Fruit fly (Drosophila melanogaster) whole organism, wandering third instar larva: ENCODE data around the gene CG6574.
A peak's percentile ranks its signal among the peaks of the same experiment; 100 is the strongest.

ENCODE experiments used
- Abd-B ChIP-seq: fragments of >200 bp; optimal IDR thresholded peaks from 2 replicates; lab custom pipeline; 2017; ENCODE audit warnings: missing biosample characterization, missing genetic modification characterization
- CG32264 ChIP-seq: fragments of 200-800 bp; sonication (Bioruptor generic); optimal IDR thresholded peaks from 2 replicates; lab custom pipeline; 2016; ENCODE audit warnings: missing biosample characterization, missing genetic modification characterization
- Dfd ChIP-seq: fragments of >200 bp; optimal IDR thresholded peaks from 2 replicates; lab custom pipeline; 2017; ENCODE audit warnings: missing biosample characterization, missing genetic modification characterization
- Dif ChIP-seq: fragments of 200-275, 200-300 bp; sonication (Bioruptor generic); optimal IDR thresholded peaks from 2 replicates; lab custom pipeline; 2018; ENCODE audit warnings: missing biosample characterization, missing genetic modification characterization; ENCODE audit not compliant: partially characterized antibody
- GATAd ChIP-seq: sonication (Bioruptor generic); optimal IDR thresholded peaks from 2 replicates; lab custom pipeline; 2016; ENCODE audit warnings: missing biosample characterization, missing genetic modification characterization
- HLH106 ChIP-seq: fragments of 200-800 bp; optimal IDR thresholded peaks from 3 replicates; lab custom pipeline; 2019; ENCODE audit warnings: missing biosample characterization, mild to moderate bottlenecking, missing genetic modification characterization, moderate library complexity
- Hnf4 ChIP-seq: fragments of 200-800 bp; sonication (Bioruptor generic); optimal IDR thresholded peaks from 2 replicates; lab custom pipeline; 2016; ENCODE audit warnings: missing biosample characterization, mild to moderate bottlenecking, missing genetic modification characterization
- Hr78 ChIP-seq: fragments of >200 bp; optimal IDR thresholded peaks from 2 replicates; lab custom pipeline; 2017; ENCODE audit warnings: missing biosample characterization, missing genetic modification characterization
- Jra ChIP-seq: sonication (Bioruptor generic); optimal IDR thresholded peaks from 2 replicates; lab custom pipeline; 2016; ENCODE audit warnings: missing biosample characterization, missing genetic modification characterization
- Mio ChIP-seq: sonication (Bioruptor generic); optimal IDR thresholded peaks from 2 replicates; lab custom pipeline; 2016; ENCODE audit warnings: missing biosample characterization, missing genetic modification characterization
- N ChIP-seq: fragments of >200 bp; optimal IDR thresholded peaks from 2 replicates; lab custom pipeline; 2018; ENCODE audit warnings: missing biosample characterization, missing external identifiers, missing genetic modification characterization
- OdsH ChIP-seq: fragments of 200-800 bp; sonication (Bioruptor generic); optimal IDR thresholded peaks from 2 replicates; lab custom pipeline; 2016; ENCODE audit warnings: missing biosample characterization, mild to moderate bottlenecking, missing genetic modification characterization
- Rel ChIP-seq, 2 experiments: fragments of 200-800 bp; sonication (Bioruptor generic) in 1 of 2; optimal IDR thresholded peaks; 2 replicates in 1 of 2; 3 replicates in 1 of 2; lab custom pipeline; 2016 to 2019; ENCODE audit warnings: mild to moderate bottlenecking in 2 of 2, missing biosample characterization in 2 of 2, missing genetic modification characterization in 2 of 2, moderate library complexity in 1 of 2
- Sp1 ChIP-seq: fragments of 200-800 bp; sonication (Bioruptor generic); optimal IDR thresholded peaks from 3 replicates; lab custom pipeline; 2019; ENCODE audit warnings: missing biosample characterization, mild to moderate bottlenecking, missing genetic modification characterization, moderate library complexity
- Vsx2 ChIP-seq: fragments of 200-300, 225-300 bp; sonication (Bioruptor generic); optimal IDR thresholded peaks from 2 replicates; lab custom pipeline; 2018; ENCODE audit warnings: missing biosample characterization, missing genetic modification characterization; ENCODE audit not compliant: partially characterized antibody
- br ChIP-seq: fragments of 200-800 bp; sonication (Bioruptor generic); optimal IDR thresholded peaks from 2 replicates; lab custom pipeline; 2016; ENCODE audit warnings: missing biosample characterization, missing genetic modification characterization
- brk ChIP-seq: fragments of 200-800 bp; sonication (Bioruptor generic); optimal IDR thresholded peaks from 2 replicates; lab custom pipeline; 2016; ENCODE audit warnings: missing biosample characterization, mild to moderate bottlenecking, missing genetic modification characterization
- dl ChIP-seq, 2 experiments: fragments of 175-275, 200-275 bp in 1 of 2; fragments of 200-275 bp in 1 of 2; sonication (Bioruptor generic); optimal IDR thresholded peaks; lab custom pipeline; 2018; ENCODE audit warnings: mild to moderate bottlenecking in 2 of 2, missing biosample characterization in 2 of 2, missing genetic modification characterization in 2 of 2, moderate library complexity in 2 of 2; ENCODE audit not compliant: partially characterized antibody in 2 of 2, insufficient read depth in 1 of 2
- dmrt93B ChIP-seq: fragments of 200-800 bp; sonication (Bioruptor generic); optimal IDR thresholded peaks from 2 replicates; lab custom pipeline; 2018; ENCODE audit warnings: missing biosample characterization, mild to moderate bottlenecking, missing genetic modification characterization
- dsf ChIP-seq: sonication (Bioruptor generic); optimal IDR thresholded peaks from 2 replicates; lab custom pipeline; 2016; ENCODE audit warnings: missing biosample characterization, missing genetic modification characterization, borderline replicate concordance
- ey ChIP-seq: fragments of 200-800 bp; sonication (Bioruptor generic); optimal IDR thresholded peaks from 2 replicates; lab custom pipeline; 2016; ENCODE audit warnings: missing biosample characterization, missing genetic modification characterization
- foxo ChIP-seq, 2 experiments: fragments of 200-800 bp; sonication (Bioruptor generic); optimal IDR thresholded peaks; 2 replicates in 1 of 2; 3 replicates in 1 of 2; lab custom pipeline; 2016 to 2017; ENCODE audit warnings: missing biosample characterization in 2 of 2, missing genetic modification characterization in 2 of 2
- fru ChIP-seq: fragments of 200-800 bp; sonication (Bioruptor generic); optimal IDR thresholded peaks from 3 replicates; lab custom pipeline; 2016; ENCODE audit warnings: missing biosample characterization, mild to moderate bottlenecking, missing genetic modification characterization
- h ChIP-seq: fragments of 200-800 bp; sonication (Bioruptor generic); optimal IDR thresholded peaks from 3 replicates; lab custom pipeline; 2016; ENCODE audit warnings: missing biosample characterization, mild to moderate bottlenecking, missing genetic modification characterization
- jim ChIP-seq: fragments of 175-275, 200-325 bp; sonication (Bioruptor generic); optimal IDR thresholded peaks from 2 replicates; lab custom pipeline; 2016; ENCODE audit warnings: missing biosample characterization, mild to moderate bottlenecking, missing genetic modification characterization
- lola ChIP-seq: fragments of >200 bp; optimal IDR thresholded peaks from 2 replicates; lab custom pipeline; 2017; ENCODE audit warnings: missing biosample characterization, missing genetic modification characterization
- pan ChIP-seq: fragments of >200 bp; optimal IDR thresholded peaks from 2 replicates; lab custom pipeline; 2017
- psq ChIP-seq: fragments of 200-800 bp; sonication (Bioruptor generic); optimal IDR thresholded peaks from 3 replicates; lab custom pipeline; 2017; ENCODE audit warnings: missing biosample characterization, mild to moderate bottlenecking, missing genetic modification characterization, moderate library complexity
- rgr ChIP-seq: fragments of 200-800 bp; sonication (Bioruptor generic); optimal IDR thresholded peaks from 3 replicates; lab custom pipeline; 2016; ENCODE audit warnings: missing biosample characterization, mild to moderate bottlenecking, missing genetic modification characterization
- sage ChIP-seq: fragments of 200-800 bp; sonication (Bioruptor generic); optimal IDR thresholded peaks from 2 replicates; lab custom pipeline; 2016; ENCODE audit warnings: missing biosample characterization, mild to moderate bottlenecking, missing genetic modification characterization
- sv ChIP-seq: fragments of 200-800 bp; sonication (Bioruptor generic); optimal IDR thresholded peaks from 3 replicates; lab custom pipeline; 2016; ENCODE audit warnings: missing biosample characterization, missing genetic modification characterization
- tai ChIP-seq: sonication (Bioruptor generic); optimal IDR thresholded peaks from 2 replicates; lab custom pipeline; 2016; ENCODE audit warnings: missing biosample characterization, missing genetic modification characterization
- usp ChIP-seq: fragments of >200 bp; optimal IDR thresholded peaks from 2 replicates; lab custom pipeline; 2017; ENCODE audit warnings: missing biosample characterization, missing genetic modification characterization
- woc ChIP-seq: sonication (Bioruptor generic); optimal IDR thresholded peaks from 2 replicates; lab custom pipeline; 2016; ENCODE audit warnings: missing biosample characterization, mild to moderate bottlenecking, missing genetic modification characterization

CG6574 gene

dm6 chr3R:10889520-10889887 is 26.7 kb upstream of the CG6574 start, which contains the start of gene Ak3:
Ak3 (minus strand) TSS chr3R:10889588.
- no peak for TF ChIP-seq Vsx2
- no peak for TF ChIP-seq Hr78 (GFP tag; lab: Kevin White, UChicago)
- no peak for TF ChIP-seq tai (GFP tag; lab: Kevin White, UChicago)
- no peak for TF ChIP-seq h (GFP tag; lab: Kevin White, UChicago)
- TF ChIP-seq N (GFP tag; lab: Kevin White, UChicago) = no peak
- no peak for TF ChIP-seq fru (GFP tag; lab: Kevin White, UChicago)
- TF ChIP-seq OdsH (GFP tag; lab: Kevin White, UChicago) = no peak
- TF ChIP-seq psq (GFP tag; lab: Kevin White, UChicago) = no peak
- no peak for TF ChIP-seq Rel (GFP tag; optimal IDR thresholded peaks at IDR 0.05; lab: Kevin White, UChicago)
- TF ChIP-seq Rel (tag; optimal IDR thresholded peaks at IDR 0.05; lab: Kevin White, UChicago) = no peak
- TF ChIP-seq Abd-B = no peak
- no peak for TF ChIP-seq Jra (GFP tag; lab: Kevin White, UChicago)

DNA sequence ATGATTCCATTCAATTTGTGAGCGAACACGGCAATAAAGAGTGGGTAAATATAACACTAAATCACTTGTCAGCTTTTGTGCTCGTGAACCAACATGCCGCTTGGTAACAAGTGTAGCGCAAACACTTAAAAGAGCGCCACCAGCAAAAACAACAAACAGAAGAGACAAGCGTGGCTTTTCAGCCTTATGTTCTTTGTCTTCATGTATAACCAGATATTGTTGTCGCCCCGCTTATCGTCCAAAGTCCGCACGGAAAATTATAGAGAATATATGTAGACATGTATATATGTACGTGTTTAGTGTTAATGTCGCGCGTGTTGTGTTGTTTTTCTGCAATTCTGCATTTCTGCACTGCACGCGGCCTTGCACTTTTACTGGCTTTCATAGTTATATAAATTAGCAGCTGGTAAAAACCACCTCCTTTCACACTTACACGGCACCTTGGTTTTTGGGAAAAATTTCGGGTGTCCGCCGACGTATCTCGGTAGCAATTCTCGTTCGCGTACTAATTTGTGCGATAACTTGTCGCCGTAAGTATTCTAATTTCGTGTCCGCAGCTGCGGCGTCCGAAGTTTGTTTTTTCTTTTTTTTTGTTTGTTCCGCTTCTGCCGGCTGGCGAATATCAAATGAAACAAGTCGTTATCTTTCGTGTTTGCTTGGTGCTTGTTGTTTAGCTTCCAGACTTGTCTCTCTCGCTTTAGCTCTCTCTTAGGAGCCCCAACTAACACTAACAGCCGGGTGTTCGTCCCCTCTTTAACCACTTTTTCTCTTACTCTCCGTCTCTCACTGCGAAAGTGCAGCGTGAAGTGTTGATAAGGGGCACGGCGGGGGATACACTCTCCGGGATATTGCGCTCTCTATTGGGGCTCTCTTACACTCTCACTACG is 26.1 kb upstream of the CG6574 start:
- no peak for TF ChIP-seq Abd-B
- peak in 1 of 2 experiments; percentile 41 for TF ChIP-seq foxo (GFP tag; optimal IDR thresholded peaks at IDR 0.05; lab: Kevin White, UChicago)
- TF ChIP-seq woc = peak; percentile 40
- TF ChIP-seq psq (GFP tag; lab: Kevin White, UChicago) = peak; percentile 60
- TF ChIP-seq Hr78 (GFP tag; lab: Kevin White, UChicago) = no peak
- peak; percentile 46 for TF ChIP-seq h (GFP tag; lab: Kevin White, UChicago)
- TF ChIP-seq GATAd (GFP tag; lab: Kevin White, UChicago) = no peak
- no peak for TF ChIP-seq Rel (GFP tag; optimal IDR thresholded peaks at IDR 0.05; lab: Kevin White, UChicago)
- TF ChIP-seq Rel (tag; optimal IDR thresholded peaks at IDR 0.05; lab: Kevin White, UChicago) = peak; percentile 11
- TF ChIP-seq lola = no peak
- TF ChIP-seq Jra (GFP tag; lab: Kevin White, UChicago) = no peak
- TF ChIP-seq dl (GFP tag; optimal IDR thresholded peaks at IDR 0.05; lab: Kevin White, UChicago; ENCODE audit: insufficient read depth in 1 of 2, partially characterized antibody in 2 of 2) = peak; percentile 92 to 97
- TF ChIP-seq Sp1 = peak; percentile 36
- no peak for TF ChIP-seq dmrt93B
- peak; percentile 43 for TF ChIP-seq HLH106 (tag; lab: Kevin White, UChicago)
- no peak for TF ChIP-seq Dfd (GFP tag; lab: Kevin White, UChicago)
- TF ChIP-seq Dif (GFP tag; lab: Kevin White, UChicago) = peak; percentile 98
- peak; percentile 32 for TF ChIP-seq br (GFP tag; lab: Kevin White, UChicago)
- TF ChIP-seq pan (lab: Kevin White, UChicago) = no peak
- no peak for TF ChIP-seq brk (GFP tag; lab: Kevin White, UChicago)
- peak; percentile 42 for TF ChIP-seq OdsH (GFP tag; lab: Kevin White, UChicago)
- TF ChIP-seq ey (GFP tag; lab: Kevin White, UChicago) = no peak
- TF ChIP-seq Vsx2 = peak; percentile 92
- TF ChIP-seq sv (GFP tag; lab: Kevin White, UChicago) = peak; percentile 19
- no peak for TF ChIP-seq dsf (GFP tag; lab: Kevin White, UChicago)
- peak; percentile 13 for TF ChIP-seq rgr
- TF ChIP-seq Mio (GFP tag; lab: Kevin White, UChicago) = no peak
- no peak for TF ChIP-seq usp (GFP tag; lab: Kevin White, UChicago)
- peak; percentile 17 for TF ChIP-seq sage (GFP tag; lab: Kevin White, UChicago)
- TF ChIP-seq Hnf4 (GFP tag; lab: Kevin White, UChicago) = peak; percentile 20
- TF ChIP-seq jim (GFP tag; lab: Kevin White, UChicago) = no peak
- no peak for TF ChIP-seq CG32264 (GFP tag; lab: Kevin White, UChicago)

dm6 chr3R:10888300-10888632 is 25.5 kb upstream of the CG6574 start:
- TF ChIP-seq sage (GFP tag; lab: Kevin White, UChicago) (no peak), Hnf4 (GFP tag; lab: Kevin White, UChicago) (no peak), OdsH (GFP tag; lab: Kevin White, UChicago) (no peak), Dfd (GFP tag; lab: Kevin White, UChicago) (no peak), fru (GFP tag; lab: Kevin White, UChicago) (no peak), Abd-B (no peak), psq (GFP tag; lab: Kevin White, UChicago) (no peak), dmrt93B (no peak), sv (GFP tag; lab: Kevin White, UChicago) (no peak), Dif (GFP tag; lab: Kevin White, UChicago) (no peak), brk (GFP tag; lab: Kevin White, UChicago) (no peak), jim (GFP tag; lab: Kevin White, UChicago) (no peak), usp (GFP tag; lab: Kevin White, UChicago) (no peak)
